Fruit fly (Drosophila melanogaster): ENCODE data around the gene Nf-YB.

Nf-YB gene

DNA sequence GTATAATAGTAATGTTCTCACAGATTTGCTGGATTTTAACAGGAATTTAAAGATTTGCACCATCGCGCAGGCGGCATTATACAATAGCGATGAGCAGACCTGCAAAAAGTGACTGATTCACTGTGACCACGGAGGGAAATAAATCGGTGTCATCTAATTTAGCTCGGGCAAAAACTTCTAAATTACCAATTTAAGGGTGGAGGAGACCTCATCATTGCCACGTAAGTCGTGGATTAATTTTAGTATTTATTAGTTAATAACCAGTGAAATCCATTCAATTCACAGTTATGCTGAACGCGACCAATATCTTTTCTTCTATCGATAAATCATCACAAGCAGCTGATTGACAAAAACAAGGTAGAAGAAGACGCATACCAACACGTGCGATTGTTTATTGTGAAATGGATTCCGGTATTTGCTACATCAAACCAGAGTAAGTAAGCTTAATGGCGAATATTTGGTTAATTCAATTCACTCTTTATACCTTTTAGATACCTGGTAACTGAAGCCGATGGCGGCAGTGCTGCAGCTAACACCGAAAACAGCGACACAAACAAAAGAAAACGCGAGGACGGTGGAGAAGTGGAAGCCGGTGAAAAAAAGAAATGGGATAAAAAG, 22.8 kb downstream of the Nf-YB start, which contains the start of the genes CG10628 and Dus3 (continued):
- TF ChIP-seq Med (GFP tag) (peak; percentile 99), trem (tag; optimal IDR thresholded peaks at IDR 0.05) (peak; percentile 87), esg (GFP tag; conservative IDR thresholded peaks at IDR 0.05) (peak; percentile 91), Lim3 (GFP tag; IDR thresholded peaks at IDR 0.05) (peak; percentile 75), rib (GFP tag; IDR thresholded peaks at IDR 0.05) (peak; percentile 94), lbe (GFP tag; optimal IDR thresholded peaks at IDR 0.05) (peak; percentile 59), CG14667 (GFP tag; IDR thresholded peaks at IDR 0.05) (peak; percentile 83), CG17802 (tag; optimal IDR thresholded peaks at IDR 0.05) (peak; percentile 76), CrebB (tag; optimal IDR thresholded peaks at IDR 0.05) (peak; percentile 87), CG1233 (GFP tag; optimal IDR thresholded peaks at IDR 0.05) (peak; percentile 90), CG30403 (GFP tag; optimal IDR thresholded peaks at IDR 0.05) (peak; percentile 95), pfk (GFP tag; optimal IDR thresholded peaks at IDR 0.05) (peak; percentile 14), CG10565 (GFP tag; optimal IDR thresholded peaks at IDR 0.05) (peak; percentile 36), HmgD (GFP tag; optimal IDR thresholded peaks at IDR 0.05) (peak; percentile 86), al (GFP tag; IDR thresholded peaks at IDR 0.05) (peak; percentile 93), unc-4 (GFP tag; IDR thresholded peaks at IDR 0.05; ENCODE audit: partially characterized antibody) (peak; percentile 58), chinmo (GFP tag; IDR thresholded peaks at IDR 0.05; ENCODE audit: partially characterized antibody) (0 out of 4 replicates have a peak, but pooled peaks have one; percentile 9), gsb-n (tag; optimal IDR thresholded peaks at IDR 0.05) (no peak), CG31388 (GFP tag; optimal IDR thresholded peaks at IDR 0.05) (peak; percentile 79), hb (GFP tag; IDR thresholded peaks at IDR 0.05; ENCODE audit: partially characterized antibody) (no peak), HLH3B (GFP tag; IDR thresholded peaks at IDR 0.05) (peak; percentile 87), C15 (GFP tag; IDR thresholded peaks at IDR 0.05) (peak; percentile 88; the same call in 2 of the 3 replicates), CG8478 (optimal IDR thresholded peaks at IDR 0.05) (no peak), CG10147 (GFP tag; optimal IDR thresholded peaks at IDR 0.05) (peak; percentile 88), CG4854 (GFP tag; optimal IDR thresholded peaks at IDR 0.05) (peak; percentile 84), cato (GFP tag; optimal IDR thresholded peaks at IDR 0.05; ENCODE audit: borderline replicate concordance) (peak; percentile 80), CG34422 (GFP tag; IDR thresholded peaks at IDR 0.05) (peak; percentile 96), wor (GFP tag; IDR thresholded peaks at IDR 0.05) (peak; percentile 71), odd (GFP tag; optimal IDR thresholded peaks at IDR 0.05) (peak; percentile 73), CG12155 (GFP tag; optimal IDR thresholded peaks at IDR 0.05) (peak; percentile 90), dpn (GFP tag; optimal IDR thresholded peaks at IDR 0.05) (peak; percentile 95), Dad (GFP tag; optimal IDR thresholded peaks at IDR 0.05) (peak; percentile 92), Asciz (GFP tag; optimal IDR thresholded peaks at IDR 0.05) (peak; percentile 73), Opbp (GFP tag; IDR thresholded peaks at IDR 0.05; ENCODE audit: partially characterized antibody) (no peak; the same call in 2 of the 3 replicates), CG2712 (tag; optimal IDR thresholded peaks at IDR 0.05) (peak; percentile 93), pho (GFP tag; optimal IDR thresholded peaks at IDR 0.05) (peak; percentile 95), CG10654 (GFP tag; optimal IDR thresholded peaks at IDR 0.05) (peak; percentile 93), Vsx1 (GFP tag; optimal IDR thresholded peaks at IDR 0.05) (no peak), CG2120 (GFP tag; optimal IDR thresholded peaks at IDR 0.05) (peak; percentile 96), dimm (GFP tag; IDR thresholded peaks at IDR 0.05) (peak; percentile 75), CG1602 (GFP tag; optimal IDR thresholded peaks at IDR 0.05) (peak; percentile 90), CG30431 (GFP tag; optimal IDR thresholded peaks at IDR 0.05) (peak; percentile 85), CG13296 (GFP tag; optimal IDR thresholded peaks at IDR 0.05) (peak; percentile 80), shn (GFP tag; optimal IDR thresholded peaks at IDR 0.05) (peak; percentile 90), chn (GFP tag; optimal IDR thresholded peaks at IDR 0.05) (peak; percentile 91), fu2 (GFP tag; optimal IDR thresholded peaks at IDR 0.05) (peak; percentile 94), CG10209 (GFP tag; optimal IDR thresholded peaks at IDR 0.05) (peak; percentile 88), sob (GFP tag; IDR thresholded peaks at IDR 0.05) (peak; percentile 94), MTF-1 (GFP tag; optimal IDR thresholded peaks at IDR 0.05; ENCODE audit: borderline replicate concordance) (peak; percentile 64), CG7928 (GFP tag; optimal IDR thresholded peaks at IDR 0.05) (peak; percentile 69)
